Worm (Caenorhabditis elegans) whole organism, early embryonic: Measurements from ENCODE around the gene C50D2.6.

Experiments used
- B0310.2 ChIP-seq: sonication (generic microtip); optimal IDR thresholded peaks from 2 replicates; lab custom pipeline; 2016; ENCODE audit warnings: mild to moderate bottlenecking, missing genetic modification characterization, missing compliant biosample characterization
- F13C5.2 ChIP-seq: sonication (generic microtip); optimal IDR thresholded peaks from 2 replicates; lab custom pipeline; 2017; ENCODE audit warnings: mild to moderate bottlenecking, missing genetic modification characterization, inconsistent platforms, missing compliant biosample characterization
- aly-1 ChIP-seq: sonication (generic microtip); optimal IDR thresholded peaks from 2 replicates; lab custom pipeline; 2016; ENCODE audit warnings: missing genetic modification characterization, missing compliant biosample characterization
- ama-1 ChIP-seq: fragments of 150-350 bp; optimal IDR thresholded peaks from 2 replicates; lab custom pipeline; 2014
- ceh-13 ChIP-seq: fragments of 200-800 bp; sonication (Bioruptor generic); optimal IDR thresholded peaks from 2 replicates; lab custom pipeline; 2018; ENCODE audit warnings: mild to moderate bottlenecking, missing genetic modification characterization, missing compliant biosample characterization
- ceh-36 ChIP-seq: sonication (generic microtip); optimal IDR thresholded peaks from 2 replicates; lab custom pipeline; 2016; ENCODE audit warnings: missing genetic modification characterization, inconsistent platforms, missing compliant biosample characterization
- ets-7 ChIP-seq: sonication (generic microtip); optimal IDR thresholded peaks from 2 replicates; lab custom pipeline; 2016; ENCODE audit warnings: missing genotype, missing genetic modification characterization, missing compliant biosample characterization
- flt-1 ChIP-seq: fragments of 200-800 bp; sonication (Bioruptor generic); IDR thresholded peaks from 2 replicates; pipeline ENCODE4 v1.3.6; 2022; ENCODE audit warnings: missing genetic modification characterization, missing compliant biosample characterization
- hmbx-1 ChIP-seq: sonication (generic microtip); optimal IDR thresholded peaks from 2 replicates; lab custom pipeline; 2016; ENCODE audit warnings: mild to moderate bottlenecking, missing genetic modification characterization, missing compliant biosample characterization
- hmg-4 ChIP-seq: fragments of 200-800 bp; sonication (Bioruptor generic); optimal IDR thresholded peaks from 2 replicates; lab custom pipeline; 2018; ENCODE audit warnings: mild to moderate bottlenecking, missing genetic modification characterization, missing compliant biosample characterization
- hnd-1 ChIP-seq: sonication (generic microtip); optimal IDR thresholded peaks from 2 replicates; lab custom pipeline; 2016; ENCODE audit warnings: missing genetic modification characterization, missing compliant biosample characterization
- pes-1 ChIP-seq: fragments of 200-800 bp; sonication (Bioruptor generic); IDR thresholded peaks from 2 replicates; pipeline ENCODE4 v1.3.6; 2022; ENCODE audit warnings: missing genetic modification reagents, missing genetic modification characterization, missing compliant biosample characterization
- scrt-1 ChIP-seq: fragments of 200-800 bp; sonication (Bioruptor generic); IDR thresholded peaks from 2 replicates; pipeline ENCODE4 v1.3.6; 2022; ENCODE audit warnings: missing genetic modification characterization, missing compliant biosample characterization
- sea-1 ChIP-seq: fragments of 200-800 bp; sonication (Bioruptor generic); conservative IDR thresholded peaks from 2 replicates; pipeline ENCODE4 v1.3.6; 2022; ENCODE audit warnings: missing genetic modification characterization, missing compliant biosample characterization
- tbx-11 ChIP-seq: fragments of 200-800 bp; sonication (Bioruptor generic); IDR thresholded peaks from 2 replicates; pipeline ENCODE4 v1.3.6; 2022; ENCODE audit warnings: missing genetic modification characterization, missing compliant biosample characterization
- tbx-37 ChIP-seq: fragments of 200-800 bp; sonication (Bioruptor generic); conservative IDR thresholded peaks from 2 replicates; pipeline ENCODE4 v1.3.6; 2022; ENCODE audit warnings: missing genetic modification reagents, missing genetic modification characterization, missing compliant biosample characterization
- tra-4 ChIP-seq: sonication (generic microtip); optimal IDR thresholded peaks from 2 replicates; lab custom pipeline; 2017; ENCODE audit warnings: missing genetic modification characterization, missing compliant biosample characterization

C50D2.6 gene

ce11 chrII:50862-51261 lies 33.4 kb upstream of the C50D2.6 start:
- TF ChIP-seq tbx-37 (GFP tag; lab: Robert Waterston, UW) (no peak), pes-1 (GFP tag; lab: Robert Waterston, UW) (no peak), hnd-1 (no peak), sea-1 (GFP tag; lab: Robert Waterston, UW) (no peak), hmbx-1 (tag; lab: Kevin White, UChicago) (peak; percentile 37), scrt-1 (no peak), ama-1 (lab: Kevin White, UChicago) (no peak), B0310.2 (tag; lab: Kevin White, UChicago) (no peak), hmg-4 (no peak)

- TF ChIP-seq ceh-36 (tag; lab: Kevin White, UChicago) (no peak), tbx-37 (GFP tag; lab: Robert Waterston, UW) (no peak), ceh-13 (GFP tag; lab: Kevin White, UChicago) (no peak), tbx-11 (GFP tag; lab: Robert Waterston, UW) (no peak), B0310.2 (tag; lab: Kevin White, UChicago) (no peak), F13C5.2 (tag; lab: Kevin White, UChicago) (no peak), tra-4 (no peak), ama-1 (lab: Kevin White, UChicago) (no peak), flt-1 (GFP tag; lab: Robert Waterston, UW) (no peak), hnd-1 (no peak), hmg-4 (no peak)
Measured at ce11 chrII:51352-51751, 32.9 kb upstream of the C50D2.6 start, which contains the start of gene sptl-1. Gene sptl-1 (plus strand): TSS chrII:51652.

- TF ChIP-seq scrt-1: no peak
- TF ChIP-seq hmg-4: no peak
- TF ChIP-seq B0310.2 (tag; lab: Kevin White, UChicago): no peak
- no peak for TF ChIP-seq tra-4
- TF ChIP-seq tbx-11 (GFP tag; lab: Robert Waterston, UW): no peak
- no peak for TF ChIP-seq ama-1 (lab: Kevin White, UChicago)
- no peak for TF ChIP-seq ceh-13 (GFP tag; lab: Kevin White, UChicago)
- no peak for TF ChIP-seq sea-1 (GFP tag; lab: Robert Waterston, UW)
- TF ChIP-seq tbx-37 (GFP tag; lab: Robert Waterston, UW): no peak
Measured at ce11 chrII:55204-55603, 29.0 kb upstream of the C50D2.6 start, which contains the start of gene tre-5. Gene tre-5 (minus strand): TSS chrII:55304.

ce11 chrII:57370-57769 lies 26.9 kb upstream of the C50D2.6 start, which contains the start of gene ascc-1:
Gene ascc-1 (plus strand): TSS chrII:57670.
- TF ChIP-seq ceh-13 (GFP tag; lab: Kevin White, UChicago) (no peak), B0310.2 (tag; lab: Kevin White, UChicago) (no peak), flt-1 (GFP tag; lab: Robert Waterston, UW) (no peak), hnd-1 (no peak), ets-7 (tag; lab: Kevin White, UChicago) (no peak), scrt-1 (no peak), tbx-37 (GFP tag; lab: Robert Waterston, UW) (no peak), tra-4 (no peak), aly-1 (tag; lab: Kevin White, UChicago) (no peak)

ce11 chrII:57873-58272 lies 26.4 kb upstream of the C50D2.6 start:
- TF ChIP-seq ceh-13 (GFP tag; lab: Kevin White, UChicago): no peak
- TF ChIP-seq flt-1 (GFP tag; lab: Robert Waterston, UW): no peak
- no peak for TF ChIP-seq hnd-1
- no peak for TF ChIP-seq scrt-1
- no peak for TF ChIP-seq hmbx-1 (tag; lab: Kevin White, UChicago)
- no peak for TF ChIP-seq tbx-11 (GFP tag; lab: Robert Waterston, UW)
- TF ChIP-seq tbx-37 (GFP tag; lab: Robert Waterston, UW): no peak
- TF ChIP-seq ets-7 (tag; lab: Kevin White, UChicago): no peak
- no peak for TF ChIP-seq ceh-36 (tag; lab: Kevin White, UChicago)
- no peak for TF ChIP-seq hmg-4

ce11 chrII:60049-60448 lies 24.2 kb upstream of the C50D2.6 start:
- no peak for TF ChIP-seq F13C5.2 (tag; lab: Kevin White, UChicago)
- TF ChIP-seq B0310.2 (tag; lab: Kevin White, UChicago): no peak
- TF ChIP-seq sea-1 (GFP tag; lab: Robert Waterston, UW): no peak
- TF ChIP-seq tbx-11 (GFP tag; lab: Robert Waterston, UW): no peak
- no peak for TF ChIP-seq pes-1 (GFP tag; lab: Robert Waterston, UW)
- no peak for TF ChIP-seq aly-1 (tag; lab: Kevin White, UChicago)
- no peak for TF ChIP-seq hmbx-1 (tag; lab: Kevin White, UChicago)
- no peak for TF ChIP-seq hnd-1
- TF ChIP-seq ets-7 (tag; lab: Kevin White, UChicago): no peak
- TF ChIP-seq hmg-4: no peak
- TF ChIP-seq ceh-36 (tag; lab: Kevin White, UChicago): no peak
- TF ChIP-seq ama-1 (lab: Kevin White, UChicago): no peak
- TF ChIP-seq flt-1 (GFP tag; lab: Robert Waterston, UW): no peak
- TF ChIP-seq tra-4: no peak
- TF ChIP-seq ceh-13 (GFP tag; lab: Kevin White, UChicago): no peak
- no peak for TF ChIP-seq scrt-1
- TF ChIP-seq tbx-37 (GFP tag; lab: Robert Waterston, UW): no peak

- TF ChIP-seq pes-1 (GFP tag; lab: Robert Waterston, UW) (no peak), ceh-36 (tag; lab: Kevin White, UChicago) (no peak), B0310.2 (tag; lab: Kevin White, UChicago) (no peak), tbx-11 (GFP tag; lab: Robert Waterston, UW) (no peak), hmbx-1 (tag; lab: Kevin White, UChicago) (no peak), tra-4 (no peak), scrt-1 (no peak), ama-1 (lab: Kevin White, UChicago) (no peak), tbx-37 (GFP tag; lab: Robert Waterston, UW) (no peak), ets-7 (tag; lab: Kevin White, UChicago) (no peak), hnd-1 (no peak), hmg-4 (no peak), aly-1 (tag; lab: Kevin White, UChicago) (no peak), flt-1 (GFP tag; lab: Robert Waterston, UW) (no peak), sea-1 (GFP tag; lab: Robert Waterston, UW) (no peak), ceh-13 (GFP tag; lab: Kevin White, UChicago) (no peak), F13C5.2 (tag; lab: Kevin White, UChicago) (no peak)
Measured at ce11 chrII:61013-61412, 23.2 kb upstream of the C50D2.6 start, which contains the start of gene C23H3.2. Gene C23H3.2 (plus strand): TSS chrII:61313.
